Worm (Caenorhabditis elegans) whole organism, mixed stage, embryonic: ENCODE data around the gene C25E10.4.

ENCODE experiments used
- M03D4.4 ChIP-seq: sonication (generic microtip); optimal IDR thresholded peaks from 2 replicates; lab custom pipeline; 2017; ENCODE audit warnings: mild to moderate bottlenecking, missing genetic modification characterization, missing compliant biosample characterization
- bed-3 ChIP-seq: fragments of 200-800 bp; sonication (Bioruptor generic); optimal IDR thresholded peaks from 3 replicates; lab custom pipeline; 2018; ENCODE audit warnings: mild to moderate bottlenecking, missing genetic modification characterization, moderate library complexity, missing compliant biosample characterization
- ceh-39 ChIP-seq: fragments of 150-350 bp; optimal IDR thresholded peaks from 2 replicates; lab custom pipeline; 2014; ENCODE audit warnings: missing biosample characterization, missing genetic modification characterization
- ceh-43 ChIP-seq: fragments of 200-800 bp; sonication (Bioruptor generic); optimal IDR thresholded peaks from 2 replicates; lab custom pipeline; 2018; ENCODE audit warnings: mild to moderate bottlenecking, missing genetic modification characterization, moderate library complexity, missing compliant biosample characterization
- ceh-83 ChIP-seq: fragments of 200-800 bp; sonication (Bioruptor generic); optimal IDR thresholded peaks from 2 replicates; lab custom pipeline; 2018; ENCODE audit warnings: mild to moderate bottlenecking, missing genetic modification characterization, missing compliant biosample characterization
- ces-1 ChIP-seq: fragments of 150-350 bp; optimal IDR thresholded peaks from 2 replicates; lab custom pipeline; 2014; ENCODE audit warnings: missing biosample characterization, missing genetic modification reagents, missing genetic modification characterization
- cnd-1 ChIP-seq: fragments of 200-800 bp; sonication (Bioruptor generic); optimal IDR thresholded peaks from 2 replicates; lab custom pipeline; 2018; ENCODE audit warnings: mild to moderate bottlenecking, missing genetic modification characterization, missing compliant biosample characterization
- elt-1 ChIP-seq: sonication (generic microtip); optimal IDR thresholded peaks from 2 replicates; lab custom pipeline; 2017; ENCODE audit warnings: missing genetic modification characterization, mild to moderate bottlenecking, missing compliant biosample characterization, antibody characterized with exemption, moderate library complexity, borderline replicate concordance; ENCODE audit not compliant: insufficient read depth
- ham-2 ChIP-seq: fragments of 200-800 bp; sonication (Bioruptor generic); optimal IDR thresholded peaks from 2 replicates; lab custom pipeline; 2018; ENCODE audit warnings: mild to moderate bottlenecking, missing genetic modification characterization, missing compliant biosample characterization
- hlh-1 ChIP-seq: fragments of 150-350 bp; optimal IDR thresholded peaks from 2 replicates; lab custom pipeline; 2014; ENCODE audit warnings: missing biosample characterization, missing genetic modification reagents, missing genetic modification characterization
- lin-32 ChIP-seq: fragments of 200-800 bp; sonication (Bioruptor generic); optimal IDR thresholded peaks from 2 replicates; lab custom pipeline; 2018; ENCODE audit warnings: mild to moderate bottlenecking, missing genetic modification characterization, missing compliant biosample characterization
- lsy-2 ChIP-seq: fragments of 150-350 bp; optimal IDR thresholded peaks from 2 replicates; lab custom pipeline; 2014; ENCODE audit warnings: missing biosample characterization, missing genetic modification characterization
- mab-5 ChIP-seq: fragments of 150-350 bp; optimal IDR thresholded peaks from 2 replicates; lab custom pipeline; 2014; ENCODE audit warnings: missing biosample characterization, missing genetic modification characterization
- mep-1 ChIP-seq: fragments of 150-350 bp; optimal IDR thresholded peaks from 2 replicates; lab custom pipeline; 2017; ENCODE audit warnings: missing biosample characterization, missing genetic modification reagents, missing genetic modification characterization, inconsistent platforms
- mls-2 ChIP-seq: sonication (generic microtip); optimal IDR thresholded peaks from 2 replicates; lab custom pipeline; 2016; ENCODE audit warnings: mild to moderate bottlenecking, missing genetic modification characterization, moderate library complexity, missing compliant biosample characterization
- nhr-12 ChIP-seq: fragments of 150-350 bp; optimal IDR thresholded peaks from 2 replicates; lab custom pipeline; 2014; ENCODE audit warnings: missing biosample characterization, missing genetic modification characterization
- nhr-237 ChIP-seq: fragments of 150-350 bp; optimal IDR thresholded peaks from 2 replicates; lab custom pipeline; 2014; ENCODE audit warnings: missing biosample characterization, missing genetic modification characterization
- nhr-76 ChIP-seq: sonication (generic microtip); optimal IDR thresholded peaks from 2 replicates; lab custom pipeline; 2017; ENCODE audit warnings: missing biosample characterization, missing genetic modification characterization
- pha-4 ChIP-seq: fragments of 150-350 bp; optimal IDR thresholded peaks from 2 replicates; lab custom pipeline; 2018; ENCODE audit warnings: missing biosample characterization, missing genetic modification reagents, missing genetic modification characterization
- sem-2 ChIP-seq: fragments of 200-800 bp; sonication (Bioruptor generic); optimal IDR thresholded peaks from 2 replicates; lab custom pipeline; 2018; ENCODE audit warnings: mild to moderate bottlenecking, missing genetic modification characterization, missing compliant biosample characterization
- snpc-4 ChIP-seq: fragments of 150-350 bp; optimal IDR thresholded peaks from 2 replicates; lab custom pipeline; 2014; ENCODE audit warnings: missing biosample characterization, missing genetic modification characterization
- sptf-1 ChIP-seq: sonication (generic microtip); optimal IDR thresholded peaks from 2 replicates; lab custom pipeline; 2017; ENCODE audit warnings: mild to moderate bottlenecking, missing genetic modification characterization, moderate library complexity, missing compliant biosample characterization
- unc-120 ChIP-seq: sonication (generic microtip); optimal IDR thresholded peaks from 2 replicates; lab custom pipeline; 2017; ENCODE audit warnings: missing genetic modification characterization, missing compliant biosample characterization; ENCODE audit not compliant: poor library complexity, severe bottlenecking
- unc-39 ChIP-seq: fragments of 150-350 bp; optimal IDR thresholded peaks from 2 replicates; lab custom pipeline; 2014; ENCODE audit warnings: missing biosample characterization, missing genetic modification characterization
- unc-62 ChIP-seq: fragments of 150-350 bp; optimal IDR thresholded peaks from 2 replicates; lab custom pipeline; 2014; ENCODE audit warnings: missing biosample characterization, missing genetic modification reagents, missing genetic modification characterization
- zip-8 ChIP-seq: fragments of 150-350 bp; optimal IDR thresholded peaks from 2 replicates; lab custom pipeline; 2014; ENCODE audit warnings: missing biosample characterization, missing genetic modification characterization
- ztf-11 ChIP-seq: fragments of 150-350 bp; optimal IDR thresholded peaks from 2 replicates; lab custom pipeline; 2014; ENCODE audit warnings: missing biosample characterization, missing genetic modification characterization

The C25E10.4 gene

DNA sequence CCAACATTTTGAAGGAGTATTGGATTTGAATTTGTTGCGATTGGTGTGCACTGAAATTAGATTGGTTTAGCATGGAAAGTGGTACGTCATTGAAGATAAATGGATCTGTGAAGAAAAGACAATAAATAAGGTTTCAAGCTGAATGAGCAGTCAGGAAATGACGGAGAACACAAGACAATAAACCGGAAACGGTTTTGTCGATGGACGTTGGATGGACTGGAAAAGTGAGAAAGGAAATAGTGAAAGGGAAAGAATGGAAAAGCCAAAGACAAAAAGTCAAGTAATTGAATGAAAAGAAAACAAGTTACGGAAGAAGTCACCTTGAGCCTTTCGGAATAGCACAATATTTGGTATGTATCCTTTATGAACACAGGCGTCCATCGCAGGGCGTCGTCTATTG, 42.9 kb downstream of the C25E10.4 start, which contains the start of gene T27E4.7:
Gene T27E4.7, minus strand, starts transcription at position 50 of the 400 bp plus-strand sequence.
- TF ChIP-seq cnd-1 (tag; lab: Kevin White, UChicago), result no peak
- no peak for TF ChIP-seq ham-2 (GFP tag; lab: Kevin White, UChicago)
- no peak for TF ChIP-seq mls-2 (tag; lab: Kevin White, UChicago)
- TF ChIP-seq lin-32 (GFP tag; lab: Kevin White, UChicago), result no peak
- no peak for TF ChIP-seq sem-2 (GFP tag; lab: Kevin White, UChicago)
- TF ChIP-seq mab-5, result no peak
- TF ChIP-seq nhr-12 (tag; lab: Kevin White, UChicago), result no peak
- no peak for TF ChIP-seq sptf-1 (tag; lab: Kevin White, UChicago)
- no peak for TF ChIP-seq ztf-11 (tag; lab: Kevin White, UChicago)
- no peak for TF ChIP-seq ces-1 (GFP tag; lab: Kevin White, UChicago)

DNA sequence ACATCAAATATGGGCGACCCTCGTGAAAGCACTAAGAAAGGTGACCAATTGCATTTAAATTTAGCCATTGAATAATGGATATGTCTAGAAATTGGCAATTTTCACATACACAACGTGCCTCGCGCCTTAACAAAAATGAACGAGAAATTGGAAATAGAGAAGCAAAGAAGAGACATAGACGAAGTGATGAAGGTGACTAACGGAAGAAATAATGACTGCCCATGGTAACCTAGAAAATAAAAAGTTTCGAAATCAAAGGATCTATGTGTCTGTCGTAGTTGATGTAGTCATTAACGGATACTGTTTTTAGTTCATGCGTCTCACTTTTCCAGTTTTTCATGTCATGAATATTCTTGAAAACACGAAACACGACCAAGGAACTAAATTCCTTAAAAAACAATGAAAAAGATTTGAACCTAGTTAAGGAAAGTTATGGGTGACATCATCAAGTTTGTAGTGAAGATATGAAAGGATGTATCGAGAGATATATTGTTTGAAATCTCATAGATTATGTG, 44.8 kb downstream of the C25E10.4 start:
- no peak for TF ChIP-seq ham-2 (GFP tag; lab: Kevin White, UChicago)
- no peak for TF ChIP-seq cnd-1 (tag; lab: Kevin White, UChicago)
- TF ChIP-seq sem-2 (GFP tag; lab: Kevin White, UChicago), result no peak
- no peak for TF ChIP-seq ceh-39 (tag; lab: Kevin White, UChicago)
- TF ChIP-seq nhr-12 (tag; lab: Kevin White, UChicago), result no peak
- TF ChIP-seq elt-1, result no peak
- no peak for TF ChIP-seq unc-120 (tag; lab: Kevin White, UChicago)
- no peak for TF ChIP-seq lin-32 (GFP tag; lab: Kevin White, UChicago)
- no peak for TF ChIP-seq mep-1 (tag; lab: Kevin White, UChicago)
- TF ChIP-seq unc-39, result no peak
- no peak for TF ChIP-seq mls-2 (tag; lab: Kevin White, UChicago)
- TF ChIP-seq sptf-1 (tag; lab: Kevin White, UChicago), result no peak
- TF ChIP-seq lsy-2 (tag; lab: Kevin White, UChicago), result no peak
- no peak for TF ChIP-seq ceh-43 (GFP tag; lab: Kevin White, UChicago)
- TF ChIP-seq ces-1 (GFP tag; lab: Kevin White, UChicago), result no peak

DNA sequence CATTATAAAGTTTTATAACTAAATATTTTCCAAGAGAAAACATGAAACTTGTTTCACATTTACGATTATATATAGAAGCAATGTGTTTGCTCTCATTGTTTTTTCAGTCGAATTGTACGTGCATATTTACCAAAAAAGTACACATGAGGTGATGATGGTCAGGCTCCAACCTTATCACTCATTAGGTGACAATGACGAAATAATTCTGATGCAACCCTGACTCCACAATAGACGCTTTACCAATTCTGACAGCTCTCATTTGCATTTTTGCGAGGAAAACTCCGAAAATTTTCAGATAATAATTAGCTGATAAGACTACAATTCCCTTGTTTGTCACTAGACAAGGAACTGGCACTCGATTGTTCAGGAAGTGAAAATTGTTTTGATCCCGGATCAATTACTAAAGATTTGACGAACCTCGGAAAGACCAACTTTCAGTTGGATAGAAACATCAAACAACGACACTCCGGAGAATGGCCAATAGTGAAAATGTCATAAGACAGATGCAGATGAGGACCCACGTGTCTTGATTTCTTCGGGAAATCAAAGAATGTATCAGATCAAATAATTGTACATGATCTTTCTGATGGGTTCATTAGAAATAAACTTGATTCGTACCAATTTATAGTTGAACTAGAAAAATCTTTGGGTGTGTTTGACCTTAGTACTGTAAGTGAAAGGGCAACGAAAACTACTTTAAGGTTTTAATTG, 45.6 kb downstream of the C25E10.4 start:
- TF ChIP-seq M03D4.4 (tag; lab: Kevin White, UChicago) (no peak), sem-2 (GFP tag; lab: Kevin White, UChicago) (no peak), ztf-11 (tag; lab: Kevin White, UChicago) (no peak), lin-32 (GFP tag; lab: Kevin White, UChicago) (no peak)

DNA sequence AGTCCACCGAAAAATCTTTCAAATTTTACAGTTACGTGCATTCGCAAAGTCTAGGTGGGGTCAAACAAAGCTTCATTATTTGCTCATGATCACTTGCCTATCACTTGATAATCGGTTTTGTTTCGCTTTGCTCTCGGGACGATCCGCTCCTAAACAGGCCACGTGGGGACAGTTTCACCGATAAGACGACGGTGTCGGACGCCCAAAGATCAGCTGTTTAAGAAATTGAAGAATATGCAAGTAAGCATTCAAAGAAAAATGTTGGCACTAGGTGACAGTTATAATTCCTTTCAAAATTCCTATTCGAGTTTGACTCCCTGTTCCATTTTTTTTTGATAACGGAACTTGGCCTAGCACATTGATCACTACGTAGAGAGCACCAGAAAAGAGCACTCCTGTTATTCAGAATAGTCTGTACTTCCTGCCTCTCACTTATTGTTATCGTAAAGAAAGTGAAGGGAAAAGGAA, 46.6 kb downstream of the C25E10.4 start:
- TF ChIP-seq snpc-4, result no peak

DNA sequence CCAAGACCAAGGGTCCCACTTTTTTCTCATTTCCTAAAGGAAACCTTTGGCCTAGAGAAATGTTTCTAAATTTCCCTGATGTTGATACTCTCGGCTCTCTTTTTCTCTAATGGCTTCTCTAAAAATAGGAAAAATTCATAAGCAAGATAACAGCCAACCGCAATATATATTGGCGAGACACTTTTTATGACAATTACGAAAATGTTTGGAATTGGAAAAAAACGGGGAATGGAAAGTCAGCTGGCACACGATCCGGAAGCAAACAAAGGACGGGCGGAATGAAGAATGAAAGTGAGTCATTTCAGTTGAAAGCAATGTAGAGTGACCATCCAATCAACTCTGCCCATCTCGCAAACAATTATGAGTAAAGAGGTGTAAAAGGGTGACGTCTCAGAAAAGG, 48.0 kb downstream of the C25E10.4 start:
- TF ChIP-seq lin-32 (GFP tag; lab: Kevin White, UChicago) (no peak), zip-8 (no peak), lsy-2 (tag; lab: Kevin White, UChicago) (no peak), ces-1 (GFP tag; lab: Kevin White, UChicago) (no peak), ztf-11 (tag; lab: Kevin White, UChicago) (no peak), pha-4 (tag; lab: Kevin White, UChicago) (no peak), sptf-1 (tag; lab: Kevin White, UChicago) (no peak), unc-39 (no peak), ham-2 (GFP tag; lab: Kevin White, UChicago) (no peak), ceh-83 (GFP tag; lab: Kevin White, UChicago) (no peak), nhr-237 (tag; lab: Kevin White, UChicago) (no peak), sem-2 (GFP tag; lab: Kevin White, UChicago) (no peak), hlh-1 (tag; lab: Kevin White, UChicago) (no peak), nhr-76 (no peak), bed-3 (GFP tag; lab: Kevin White, UChicago) (no peak), M03D4.4 (tag; lab: Kevin White, UChicago) (no peak), unc-62 (GFP tag; lab: Kevin White, UChicago) (no peak), nhr-12 (tag; lab: Kevin White, UChicago) (no peak)
